Fruit fly (Drosophila melanogaster): Measurements from ENCODE around the gene CG34316.

Gene CG34316

dm6 chr3R:15250454-15250853 lies 20.1 kb downstream of the CG34316 start (continued):
- TF ChIP-seq ro (GFP tag; IDR thresholded peaks at IDR 0.05) (no peak), CG3995 (GFP tag; optimal IDR thresholded peaks at IDR 0.05) (no peak), btn (GFP tag; optimal IDR thresholded peaks at IDR 0.05) (no peak), CG6854 (GFP tag; optimal IDR thresholded peaks at IDR 0.05) (peak; percentile 59), CG7987 (GFP tag; optimal IDR thresholded peaks at IDR 0.05) (no peak), tio (GFP tag; optimal IDR thresholded peaks at IDR 0.05) (no peak), Fer1 (GFP tag; optimal IDR thresholded peaks at IDR 0.05) (peak; percentile 89), crol (GFP tag; IDR thresholded peaks at IDR 0.05) (no peak), scrt (GFP tag; optimal IDR thresholded peaks at IDR 0.05) (no peak), Dll (GFP tag; IDR thresholded peaks at IDR 0.05; ENCODE audit: partially characterized antibody) (no peak), PHDP (tag; optimal IDR thresholded peaks at IDR 0.05) (no peak), shn (GFP tag; optimal IDR thresholded peaks at IDR 0.05) (no peak), CG6654 (GFP tag; optimal IDR thresholded peaks at IDR 0.05) (no peak), bigmax (GFP tag; optimal IDR thresholded peaks at IDR 0.05) (no peak), sd (tag; optimal IDR thresholded peaks at IDR 0.05) (no peak), CG15514 (GFP tag; optimal IDR thresholded peaks at IDR 0.05) (peak; percentile 43), Ets97D (GFP tag; optimal IDR thresholded peaks at IDR 0.05) (no peak), rib (GFP tag; IDR thresholded peaks at IDR 0.05) (peak; percentile 46; the same call in 1 of the 2 replicates), disco-r (GFP tag; optimal IDR thresholded peaks at IDR 0.05) (no peak), D19B (GFP tag; optimal IDR thresholded peaks at IDR 0.05) (peak; percentile 16), CG15073 (GFP tag; optimal IDR thresholded peaks at IDR 0.05) (no peak), CG4424 (GFP tag; optimal IDR thresholded peaks at IDR 0.05) (peak; percentile 24), D19A (tag; optimal IDR thresholded peaks at IDR 0.05) (no peak), CG9817 (tag; optimal IDR thresholded peaks at IDR 0.05) (peak; percentile 69), CG11504 (tag; optimal IDR thresholded peaks at IDR 0.05) (no peak), maf-S (GFP tag; optimal IDR thresholded peaks at IDR 0.05) (no peak), CG10209 (GFP tag; optimal IDR thresholded peaks at IDR 0.05) (no peak), pzg (GFP tag; optimal IDR thresholded peaks at IDR 0.05) (no peak), Ada2b (GFP tag; IDR thresholded peaks at IDR 0.05) (peak; percentile 74), exex (tag; optimal IDR thresholded peaks at IDR 0.05) (no peak), wor (GFP tag; IDR thresholded peaks at IDR 0.05) (peak; percentile 44; the same call in 1 of the 2 replicates), CG10979 (tag; optimal IDR thresholded peaks at IDR 0.05) (peak; percentile 45), kah (GFP tag; optimal IDR thresholded peaks at IDR 0.05) (no peak), ken (GFP tag; IDR thresholded peaks at IDR 0.05) (peak; percentile 65; the same call in 1 of the 3 replicates), tgo (GFP tag; IDR thresholded peaks at IDR 0.05) (peak; percentile 80), CG18764 (GFP tag; optimal IDR thresholded peaks at IDR 0.05) (no peak), Drgx (GFP tag; IDR thresholded peaks at IDR 0.05) (peak; percentile 71), Chrac-16 (GFP tag; optimal IDR thresholded peaks at IDR 0.05) (peak; percentile 35), Neu2 (GFP tag; optimal IDR thresholded peaks at IDR 0.05; ENCODE audit: borderline replicate concordance) (no peak), CG13123 (GFP tag; optimal IDR thresholded peaks at IDR 0.05) (no peak), tap (tag; optimal IDR thresholded peaks at IDR 0.05) (no peak), pita (GFP tag; optimal IDR thresholded peaks at IDR 0.05) (no peak), CG15696 (tag; optimal IDR thresholded peaks at IDR 0.05) (no peak), CG12104 (GFP tag; optimal IDR thresholded peaks at IDR 0.05) (no peak), schlank (tag; optimal IDR thresholded peaks at IDR 0.05) (peak; percentile 56), odd (GFP tag; optimal IDR thresholded peaks at IDR 0.05) (no peak), Doc3 (GFP tag; IDR thresholded peaks at IDR 0.05; ENCODE audit: partially characterized antibody) (no peak), CG8388 (GFP tag; optimal IDR thresholded peaks at IDR 0.05) (peak; percentile 54), CG3163 (GFP tag; optimal IDR thresholded peaks at IDR 0.05) (no peak), Six4 (GFP tag; optimal IDR thresholded peaks at IDR 0.05) (no peak), CG34422 (GFP tag; IDR thresholded peaks at IDR 0.05) (peak; percentile 72; the same call in 2 of the 3 replicates)

Data from whole organism, embryonic.